Comparison of ENCODE assay signal across 2 fruit fly cellular contexts in the genomic region with DNA sequence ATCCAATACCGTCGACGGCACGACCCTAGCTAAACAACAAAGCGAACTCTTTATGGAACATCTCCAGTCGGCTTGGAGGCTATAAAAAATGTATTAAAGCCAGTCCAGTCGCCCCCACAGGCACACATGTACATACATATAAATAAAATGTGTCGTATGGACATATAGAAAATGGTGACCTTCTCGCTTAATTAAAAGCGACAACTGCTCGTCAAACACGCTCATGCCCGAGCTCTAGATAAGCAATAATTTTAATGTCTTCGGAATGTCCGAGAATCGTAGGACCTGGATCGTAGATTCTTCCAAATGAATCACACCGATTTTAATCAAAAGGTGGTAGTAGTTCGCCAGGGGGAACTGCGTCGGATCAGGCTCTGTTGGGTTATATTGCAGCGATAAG.
TF ChIP-seq lines count a peak whose summit lies in the region.

No protein-coding gene starts in this region.

- TF ChIP-seq CTCF in whole organism, embryonic (GFP tag; optimal IDR thresholded peaks at IDR 0.05; lab: Kevin White, UChicago): no peak

TF ChIP-seq in whole organism, adult, 20 proteins besides CTCF, POLR2A, EP300 and RAD21:
- TF ChIP-seq pad (GFP tag; optimal IDR thresholded peaks at IDR 0.05; lab: Kevin White, UChicago) (no peak), Mnt (GFP tag; optimal IDR thresholded peaks at IDR 0.05; lab: Kevin White, UChicago) (no peak), CG5204 (GFP tag; optimal IDR thresholded peaks at IDR 0.05; lab: Kevin White, UChicago) (no peak), tj (GFP tag; optimal IDR thresholded peaks at IDR 0.05; lab: Kevin White, UChicago) (no peak), kay (GFP tag; lab: Kevin White, UChicago; ENCODE audit: borderline replicate concordance) (peak; percentile 68), CG14711 (tag; optimal IDR thresholded peaks at IDR 0.05; lab: Kevin White, UChicago) (no peak)
TF ChIP-seq in whole organism, adult: peak in this region for 1.

TF ChIP-seq in whole organism, embryonic, 481 proteins besides CTCF, POLR2A, EP300 and RAD21:
- no peak for TF ChIP-seq Awh (GFP tag; IDR thresholded peaks at IDR 0.05; lab: Robert Waterston, UW)
- TF ChIP-seq scrt (GFP tag; optimal IDR thresholded peaks at IDR 0.05; lab: Kevin White, UChicago): no peak
- TF ChIP-seq CG7745 (tag; optimal IDR thresholded peaks at IDR 0.05; lab: Kevin White, UChicago): peak; percentile 62

Comparison
In these comparisons a context has a peak if more than half of its experiments do, and no peak if none do; other contexts are left out.
1. Of the 1 proteins assayed by ChIP-seq in both whole organism, embryonic and whole organism, adult: peak only in whole organism, embryonic: none; only in whole organism, adult: kay; in both: none; in neither: 0.